Fruit fly (Drosophila melanogaster): ENCODE measurements around the gene CG46394.

CG46394 gene

dm6 chr3L:11627819-11628483, 27.8 kb downstream of the CG46394 start, which contains the start of gene Apt1:
Gene Apt1, plus strand, starts transcription at chr3L:11628037.
- TF ChIP-seq lilli (GFP tag; optimal IDR thresholded peaks at IDR 0.05) (peak; percentile 35), dm (GFP tag; optimal IDR thresholded peaks at IDR 0.05) (no peak), Scr (GFP tag; IDR thresholded peaks at IDR 0.05; ENCODE audit: partially characterized antibody) (peak; percentile 95), hbn (GFP tag; IDR thresholded peaks at IDR 0.05; ENCODE audit: partially characterized antibody) (peak; percentile 86), E2f2 (GFP tag; IDR thresholded peaks at IDR 0.05) (peak; percentile 77), bigmax (GFP tag; optimal IDR thresholded peaks at IDR 0.05) (no peak), stwl (tag; optimal IDR thresholded peaks at IDR 0.05) (peak; percentile 88), CG2712 (tag; optimal IDR thresholded peaks at IDR 0.05) (peak; percentile 41), CG14860 (GFP tag; IDR thresholded peaks at IDR 0.05; ENCODE audit: partially characterized antibody) (peak; percentile 96), onecut (GFP tag; IDR thresholded peaks at IDR 0.05) (peak; percentile 83), bbx (GFP tag; IDR thresholded peaks at IDR 0.05; ENCODE audit: partially characterized antibody) (peak; percentile 97), Ets97D (GFP tag; optimal IDR thresholded peaks at IDR 0.05) (peak; percentile 28), tin (GFP tag; optimal IDR thresholded peaks at IDR 0.05) (no peak), zen (tag; optimal IDR thresholded peaks at IDR 0.05) (no peak), pzg (GFP tag; optimal IDR thresholded peaks at IDR 0.05) (peak; percentile 81), lov (optimal IDR thresholded peaks at IDR 0.05) (no peak), lov (GFP tag; IDR thresholded peaks at IDR 0.05) (no peak), CG7271 (tag; optimal IDR thresholded peaks at IDR 0.05) (peak; percentile 1), Abd-B (GFP tag; optimal IDR thresholded peaks at IDR 0.05) (no peak), CG12769 (tag; optimal IDR thresholded peaks at IDR 0.05) (no peak), dan (GFP tag; IDR thresholded peaks at IDR 0.05) (no peak), grau (tag; optimal IDR thresholded peaks at IDR 0.05) (peak; percentile 11), unc-4 (GFP tag; IDR thresholded peaks at IDR 0.05; ENCODE audit: partially characterized antibody) (peak; percentile 94), ato (GFP tag; IDR thresholded peaks at IDR 0.05; ENCODE audit: partially characterized antibody) (peak; percentile 95), da (GFP tag; optimal IDR thresholded peaks at IDR 0.05) (no peak), h (optimal IDR thresholded peaks at IDR 0.05) (no peak), HLH4C (GFP tag; IDR thresholded peaks at IDR 0.05; ENCODE audit: partially characterized antibody) (peak; percentile 96), Rx (GFP tag; IDR thresholded peaks at IDR 0.05) (no peak), nerfin-2 (GFP tag; IDR thresholded peaks at IDR 0.05; ENCODE audit: partially characterized antibody) (peak; percentile 82), CG16813 (GFP tag; IDR thresholded peaks at IDR 0.05; ENCODE audit: partially characterized antibody) (peak; percentile 92), Dbx (GFP tag; IDR thresholded peaks at IDR 0.05) (peak; percentile 30; the same call in 1 of the 3 replicates), crp (GFP tag; optimal IDR thresholded peaks at IDR 0.05) (no peak), row (GFP tag; IDR thresholded peaks at IDR 0.05) (peak; percentile 60), phol (tag; optimal IDR thresholded peaks at IDR 0.05) (peak; percentile 21), CG3995 (GFP tag; optimal IDR thresholded peaks at IDR 0.05) (peak; percentile 4), knrl (GFP tag; IDR thresholded peaks at IDR 0.05; ENCODE audit: partially characterized antibody) (peak; percentile 96), sens (GFP tag) (peak; percentile 50), nom (GFP tag; optimal IDR thresholded peaks at IDR 0.05) (peak; percentile 68), YL-1 (GFP tag; optimal IDR thresholded peaks at IDR 0.05) (peak; percentile 27), CG10267 (tag; optimal IDR thresholded peaks at IDR 0.05) (peak; percentile 44), Elba2 (GFP tag; optimal IDR thresholded peaks at IDR 0.05) (no peak), Bgb (GFP tag; IDR thresholded peaks at IDR 0.05; ENCODE audit: partially characterized antibody) (peak; percentile 98), sug (tag; optimal IDR thresholded peaks at IDR 0.05) (peak; percentile 18), Doc3 (GFP tag; IDR thresholded peaks at IDR 0.05; ENCODE audit: partially characterized antibody) (peak; percentile 93), chinmo (GFP tag; IDR thresholded peaks at IDR 0.05; ENCODE audit: partially characterized antibody) (peak; percentile 87; the same call in 2 of the 4 replicates), CG32767 (GFP tag; IDR thresholded peaks at IDR 0.05) (no peak), CG17612 (GFP tag; IDR thresholded peaks at IDR 0.05) (no peak), HmgZ (tag; optimal IDR thresholded peaks at IDR 0.05) (peak; percentile 36), CG8478 (optimal IDR thresholded peaks at IDR 0.05) (no peak)

All from whole organism, embryonic.